Worm (Caenorhabditis elegans) whole organism, L2 larva: ENCODE data around the gene T03F7.5.

ENCODE experiments used
- Y55F3AM.14 ChIP-seq: fragments of 200-800 bp; sonication (Bioruptor generic); optimal IDR thresholded peaks from 2 replicates; lab custom pipeline; 2018; ENCODE audit warnings: mild to moderate bottlenecking, missing genetic modification characterization, missing compliant biosample characterization
- aly-2 ChIP-seq: fragments of 150-350 bp; optimal IDR thresholded peaks from 2 replicates; lab custom pipeline; 2014; ENCODE audit warnings: missing biosample characterization, missing genetic modification characterization
- ama-1 ChIP-seq: fragments of 150-350 bp; optimal IDR thresholded peaks from 2 replicates; lab custom pipeline; 2018; ENCODE audit warnings: inconsistent platforms
- blmp-1 ChIP-seq: sonication (generic microtip); optimal IDR thresholded peaks from 2 replicates; lab custom pipeline; 2017; ENCODE audit warnings: missing genetic modification characterization, mild to moderate bottlenecking, missing compliant biosample characterization, antibody characterized with exemption, moderate library complexity; ENCODE audit not compliant: insufficient read depth
- lsy-2 ChIP-seq, 2 experiments: fragments of 150-350 bp in 1 of 2; sonication (generic microtip) in 1 of 2; optimal IDR thresholded peaks; 2 replicates each; lab custom pipeline; 2014 to 2017; ENCODE audit warnings: missing biosample characterization in 2 of 2, missing genetic modification characterization in 2 of 2
- mdl-1 ChIP-seq, 2 experiments: fragments of 150-350 bp in 1 of 2; sonication (generic microtip) in 1 of 2; optimal IDR thresholded peaks; 2 replicates each; lab custom pipeline; 2017; ENCODE audit warnings: missing biosample characterization in 2 of 2, missing genetic modification characterization in 2 of 2
- nhr-129 ChIP-seq: fragments of 150-350 bp; optimal IDR thresholded peaks from 2 replicates; lab custom pipeline; 2014; ENCODE audit warnings: missing biosample characterization, missing genetic modification characterization
- snpc-4 ChIP-seq: fragments of 150-350 bp; optimal IDR thresholded peaks from 2 replicates; lab custom pipeline; 2014; ENCODE audit warnings: missing biosample characterization, missing genetic modification characterization
- zag-1 ChIP-seq: fragments of 150-350 bp; optimal IDR thresholded peaks from 2 replicates; lab custom pipeline; 2014; ENCODE audit warnings: missing biosample characterization, missing genetic modification characterization

ce11 chrV:11321719-11322118 lies 23.2 kb upstream of the T03F7.5 start, which contains the start of gene F47G9.4:
- TF ChIP-seq Y55F3AM.14 (no peak), lsy-2 (tag; optimal IDR thresholded peaks at IDR 0.05; lab: Kevin White, UChicago) (no peak), ama-1 (lab: Kevin White, UChicago) (no peak), blmp-1 (tag; lab: Kevin White, UChicago) (no peak), snpc-4 (tag; lab: Kevin White, UChicago) (no peak), mdl-1 (tag; optimal IDR thresholded peaks at IDR 0.05; lab: Kevin White, UChicago) (no peak), aly-2 (tag; lab: Kevin White, UChicago) (no peak), zag-1 (tag; lab: Kevin White, UChicago) (no peak), nhr-129 (tag; lab: Kevin White, UChicago) (peak; percentile 8)
